Worm (Caenorhabditis elegans) whole organism, L3 larva: Measurements from ENCODE around the gene K11H3.2.

Experiments used
- R02D3.7 ChIP-seq: fragments of 150-350 bp; optimal IDR thresholded peaks from 2 replicates; lab custom pipeline; 2014; ENCODE audit warnings: missing biosample characterization, missing genetic modification characterization
- ama-1 ChIP-seq: fragments of 150-350 bp; optimal IDR thresholded peaks from 2 replicates; lab custom pipeline; 2018
- elt-1 ChIP-seq: fragments of 150-350 bp; optimal IDR thresholded peaks from 2 replicates; lab custom pipeline; 2014; ENCODE audit warnings: missing biosample characterization, missing genetic modification characterization
- fos-1 ChIP-seq: fragments of 150-350 bp; optimal IDR thresholded peaks from 2 replicates; lab custom pipeline; 2014; ENCODE audit warnings: missing biosample characterization, missing genetic modification characterization
- lin-15B ChIP-seq: fragments of 150-350 bp; optimal IDR thresholded peaks from 2 replicates; lab custom pipeline; 2014; ENCODE audit warnings: missing biosample characterization, missing genetic modification characterization
- nfya-1 ChIP-seq: sonication (generic microtip); optimal IDR thresholded peaks from 2 replicates; lab custom pipeline; 2017; ENCODE audit warnings: missing genetic modification characterization, mild to moderate bottlenecking, missing compliant biosample characterization, antibody characterized with exemption, moderate library complexity; ENCODE audit not compliant: insufficient read depth
- nhr-11 ChIP-seq: fragments of 150-350 bp; optimal IDR thresholded peaks from 2 replicates; lab custom pipeline; 2014; ENCODE audit warnings: missing biosample characterization, missing genetic modification characterization
- nhr-12 ChIP-seq: fragments of 150-350 bp; optimal IDR thresholded peaks from 2 replicates; lab custom pipeline; 2014; ENCODE audit warnings: missing biosample characterization, missing genetic modification characterization
- nhr-23 ChIP-seq: fragments of 150-350 bp; optimal IDR thresholded peaks from 2 replicates; lab custom pipeline; 2014; ENCODE audit warnings: missing biosample characterization, missing genetic modification reagents, missing genetic modification characterization
- nhr-237 ChIP-seq: fragments of 150-350 bp; optimal IDR thresholded peaks from 2 replicates; lab custom pipeline; 2014; ENCODE audit warnings: missing biosample characterization, missing genetic modification characterization
- nhr-77 ChIP-seq: fragments of 150-350 bp; optimal IDR thresholded peaks from 2 replicates; lab custom pipeline; 2014; ENCODE audit warnings: missing biosample characterization, missing genetic modification characterization
- pha-4 ChIP-seq: fragments of 150-350 bp; optimal IDR thresholded peaks from 2 replicates; lab custom pipeline; 2014; ENCODE audit warnings: missing biosample characterization, missing genetic modification reagents, missing genetic modification characterization
- pqm-1 ChIP-seq: fragments of 150-350 bp; optimal IDR thresholded peaks from 2 replicates; lab custom pipeline; 2017; ENCODE audit warnings: missing biosample characterization, missing genetic modification characterization, inconsistent platforms

DNA sequence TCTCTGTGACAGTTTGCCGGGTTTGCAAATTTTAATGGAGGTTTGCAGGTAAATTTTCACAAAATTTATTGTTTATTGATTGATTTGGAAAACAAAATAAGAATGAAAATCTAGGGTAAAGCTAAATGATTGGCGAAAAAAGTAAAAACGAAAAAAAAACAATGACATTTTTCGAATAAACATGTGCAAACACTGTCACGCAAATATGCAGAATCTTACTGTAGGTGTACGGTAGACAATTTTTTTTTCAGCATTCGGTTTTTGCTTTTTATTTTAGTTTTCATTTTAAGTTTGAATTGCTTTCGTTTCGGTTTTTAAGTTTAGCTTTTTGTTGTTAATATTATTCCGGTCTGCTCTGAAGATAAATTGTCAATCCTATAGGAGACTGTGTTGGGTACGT lies 28.3 kb upstream of the K11H3.2 start:
- TF ChIP-seq elt-1 (no peak), nhr-237 (tag; lab: Kevin White, UChicago) (no peak), nhr-77 (no peak), nhr-11 (tag; lab: Kevin White, UChicago) (no peak), fos-1 (tag; lab: Kevin White, UChicago) (no peak), pqm-1 (no peak), lin-15B (tag; lab: Kevin White, UChicago) (no peak), pha-4 (tag; lab: Kevin White, UChicago) (no peak), R02D3.7 (tag; lab: Kevin White, UChicago) (no peak), nhr-12 (no peak), nfya-1 (tag; lab: Kevin White, UChicago) (no peak), ama-1 (no peak), nhr-23 (tag; lab: Kevin White, UChicago) (no peak)
